Fruit fly (Drosophila melanogaster): Measurements from ENCODE around the gene CG17672.

CG17672 gene

DNA sequence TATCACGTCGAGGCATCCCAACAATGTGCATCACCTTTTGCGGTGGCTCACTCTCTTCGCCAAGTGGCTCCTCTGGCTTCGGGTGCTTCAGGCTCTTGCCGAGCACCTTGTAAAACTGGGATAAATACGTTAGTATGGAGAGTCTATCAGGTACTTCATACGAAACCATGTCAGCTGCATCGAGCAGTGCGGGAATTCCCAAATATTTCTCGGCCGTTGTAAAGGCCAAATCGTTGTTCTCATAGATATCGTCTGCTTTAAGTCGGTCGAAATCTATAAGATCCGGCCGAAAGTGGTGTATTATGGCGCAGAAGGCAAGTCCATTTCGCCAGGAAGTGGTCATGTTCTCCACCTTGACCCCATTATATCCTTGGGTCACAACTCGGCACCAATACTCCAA is 14.1 kb upstream of the CG17672 start:
- TF ChIP-seq CG6808 (GFP tag; optimal IDR thresholded peaks at IDR 0.05) (no peak), svp (GFP tag) (peak; percentile 67)

DNA sequence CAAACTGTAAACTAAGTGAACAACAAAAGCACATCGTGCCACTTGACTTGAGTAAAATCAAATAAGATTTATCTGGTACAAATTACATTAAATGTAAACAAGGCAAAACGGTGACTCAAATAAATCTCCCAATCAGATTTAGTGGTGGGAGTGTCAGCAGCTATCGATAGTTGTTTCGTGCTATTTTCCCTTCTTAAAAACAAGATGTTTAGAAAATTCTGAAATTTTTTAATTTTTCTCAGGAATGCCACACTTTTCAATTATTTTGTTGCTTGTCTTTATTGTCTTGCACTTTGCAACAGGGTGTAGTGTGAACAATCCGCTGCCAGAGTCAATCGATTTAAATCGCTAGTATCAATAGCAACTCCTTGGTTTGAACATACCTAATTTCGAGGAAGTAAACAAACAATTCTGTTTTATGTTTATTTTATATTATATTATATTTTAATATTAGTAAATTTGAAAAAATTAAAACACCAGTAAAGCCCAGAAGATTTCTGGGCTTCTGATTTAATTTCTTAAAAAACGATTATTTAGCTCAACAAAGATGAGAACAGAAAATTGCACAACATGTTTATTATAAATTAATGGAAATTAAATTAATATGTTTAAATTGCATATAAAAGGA is 13.5 kb upstream of the CG17672 start, which contains the start of gene MICAL-like:
TSS of gene MICAL-like (minus strand) at position 138 of the 628 bp plus-strand sequence.
- TF ChIP-seq dac (GFP tag; optimal IDR thresholded peaks at IDR 0.05) = no peak
- TF ChIP-seq Ets21C (GFP tag; optimal IDR thresholded peaks at IDR 0.05) = peak; percentile 33
- TF ChIP-seq Sox14 (GFP tag; optimal IDR thresholded peaks at IDR 0.05) = peak; percentile 28
- TF ChIP-seq CG6163 (GFP tag; IDR thresholded peaks at IDR 0.05) = peak; percentile 46; the same call in 2 of the 3 replicates
- TF ChIP-seq svp (GFP tag) = peak; percentile 44
- no peak for TF ChIP-seq cyc (GFP tag; optimal IDR thresholded peaks at IDR 0.05)
- TF ChIP-seq lz (GFP tag; optimal IDR thresholded peaks at IDR 0.05) = peak; percentile 24
- no peak for TF ChIP-seq ss (GFP tag; optimal IDR thresholded peaks at IDR 0.05)
- no peak for TF ChIP-seq CG6808 (GFP tag; optimal IDR thresholded peaks at IDR 0.05)
- no peak for TF ChIP-seq Blimp-1 (GFP tag; optimal IDR thresholded peaks at IDR 0.05)
- peak; percentile 19 for TF ChIP-seq Ets96B (tag; optimal IDR thresholded peaks at IDR 0.05)
- no peak for TF ChIP-seq CG32006 (GFP tag; optimal IDR thresholded peaks at IDR 0.05)
- no peak for TF ChIP-seq eg (GFP tag; IDR thresholded peaks at IDR 0.05)
- TF ChIP-seq CG7368 (GFP tag; optimal IDR thresholded peaks at IDR 0.05) = no peak
- TF ChIP-seq CG15336 (GFP tag; IDR thresholded peaks at IDR 0.05) = no peak
- TF ChIP-seq CG34406 (GFP tag; optimal IDR thresholded peaks at IDR 0.05) = no peak
- TF ChIP-seq CG11762 (GFP tag; optimal IDR thresholded peaks at IDR 0.05; ENCODE audit: insufficient read depth) = no peak
- TF ChIP-seq Eip93F (GFP tag; optimal IDR thresholded peaks at IDR 0.05) = no peak
- TF ChIP-seq CG8319 (GFP tag; optimal IDR thresholded peaks at IDR 0.05) = no peak
- TF ChIP-seq vri (GFP tag; optimal IDR thresholded peaks at IDR 0.05) = no peak
- no peak for TF ChIP-seq fd59A (GFP tag; optimal IDR thresholded peaks at IDR 0.05)
- TF ChIP-seq acj6 (GFP tag; optimal IDR thresholded peaks at IDR 0.05) = no peak
- no peak for TF ChIP-seq Hr38 (GFP tag; optimal IDR thresholded peaks at IDR 0.05)
- no peak for TF ChIP-seq CG10631 (GFP tag; optimal IDR thresholded peaks at IDR 0.05)
- TF ChIP-seq CG4318 (GFP tag; optimal IDR thresholded peaks at IDR 0.05) = no peak
- TF ChIP-seq Hr39 (GFP tag; optimal IDR thresholded peaks at IDR 0.05) = peak; percentile 57
- no peak for TF ChIP-seq CG11294 (GFP tag; IDR thresholded peaks at IDR 0.05)
- TF ChIP-seq CG16779 (tag; optimal IDR thresholded peaks at IDR 0.05) = no peak
- TF ChIP-seq Smox (GFP tag; optimal IDR thresholded peaks at IDR 0.05) = no peak
- no peak for TF ChIP-seq CG1621 (tag; optimal IDR thresholded peaks at IDR 0.05)
- TF ChIP-seq CG31627 (GFP tag; optimal IDR thresholded peaks at IDR 0.05) = peak; percentile 56
- TF ChIP-seq CG8119 (GFP tag; IDR thresholded peaks at IDR 0.05) = no peak
- TF ChIP-seq Eip78C (GFP tag) = peak; percentile 52
- TF ChIP-seq CG6792 (GFP tag; optimal IDR thresholded peaks at IDR 0.05) = no peak
- no peak for TF ChIP-seq net (GFP tag; optimal IDR thresholded peaks at IDR 0.05)
- TF ChIP-seq OdsH (GFP tag; optimal IDR thresholded peaks at IDR 0.05) = peak; percentile 28
- no peak for TF ChIP-seq CG10669 (GFP tag; optimal IDR thresholded peaks at IDR 0.05)
- TF ChIP-seq CG6854 (GFP tag; optimal IDR thresholded peaks at IDR 0.05) = no peak
- TF ChIP-seq CG3919 (GFP tag; optimal IDR thresholded peaks at IDR 0.05) = peak; percentile 38
- no peak for TF ChIP-seq CG8632 (GFP tag; optimal IDR thresholded peaks at IDR 0.05)
- TF ChIP-seq dsx (GFP tag; optimal IDR thresholded peaks at IDR 0.05; ENCODE audit: poor library complexity, severe bottlenecking) = no peak
- TF ChIP-seq topi (GFP tag; optimal IDR thresholded peaks at IDR 0.05) = no peak
- no peak for TF ChIP-seq CG6276 (GFP tag; optimal IDR thresholded peaks at IDR 0.05)
- no peak for TF ChIP-seq fd85E (GFP tag; optimal IDR thresholded peaks at IDR 0.05)
- TF ChIP-seq fkh (GFP tag; optimal IDR thresholded peaks at IDR 0.05) = peak; percentile 70
- no peak for TF ChIP-seq Eip75B (GFP tag; optimal IDR thresholded peaks at IDR 0.05)
- TF ChIP-seq Gug (GFP tag; IDR thresholded peaks at IDR 0.05) = no peak
- TF ChIP-seq esn (GFP tag; optimal IDR thresholded peaks at IDR 0.05) = peak; percentile 6
